Comparison of ENCODE assay signal across 4 fruit fly cellular contexts in genomic region chr2L:15465932-15466331, dm6.
TF ChIP-seq lines count a peak whose summit lies in the region.

No protein-coding gene starts in this region.

- no peak for TF ChIP-seq CTCF in whole organism, embryonic (GFP tag; optimal IDR thresholded peaks at IDR 0.05; lab: Kevin White, UChicago)

TF ChIP-seq in whole organism, embryonic, 481 proteins besides CTCF, POLR2A, EP300 and RAD21 (continues in another document):
- TF ChIP-seq gem (tag; optimal IDR thresholded peaks at IDR 0.05; lab: Kevin White, UChicago), result peak; percentile 37
- no peak for TF ChIP-seq hkb (optimal IDR thresholded peaks at IDR 0.05; lab: Kevin White, UChicago)
- no peak for TF ChIP-seq hkb (GFP tag; IDR thresholded peaks at IDR 0.05; lab: Robert Waterston, UW)
- TF ChIP-seq Lim3 (GFP tag; IDR thresholded peaks at IDR 0.05; lab: Robert Waterston, UW), result no peak
- peak; percentile 9 to 23 for TF ChIP-seq bsh (GFP tag; optimal IDR thresholded peaks at IDR 0.05; lab: Kevin White, UChicago)
- TF ChIP-seq CG11504 (tag; optimal IDR thresholded peaks at IDR 0.05; lab: Kevin White, UChicago), result peak; percentile 1
- TF ChIP-seq CG18262 (tag; optimal IDR thresholded peaks at IDR 0.05; lab: Kevin White, UChicago), result peak; percentile 29
- TF ChIP-seq ranshi (GFP tag; IDR thresholded peaks at IDR 0.05; lab: Robert Waterston, UW), result no peak
- TF ChIP-seq lola (GFP tag; optimal IDR thresholded peaks at IDR 0.05; lab: Kevin White, UChicago), result peak in 1 of 3 experiments; percentile 41
- no peak for TF ChIP-seq wek (GFP tag; optimal IDR thresholded peaks at IDR 0.05; lab: Kevin White, UChicago)
- TF ChIP-seq gsb-n (tag; optimal IDR thresholded peaks at IDR 0.05; lab: Kevin White, UChicago), result peak; percentile 3
- TF ChIP-seq h (optimal IDR thresholded peaks at IDR 0.05; lab: Kevin White, UChicago), result no peak
- TF ChIP-seq row (GFP tag; IDR thresholded peaks at IDR 0.05; lab: Robert Waterston, UW), result 0 out of 3 replicates have a peak, but pooled peaks have one; percentile 8
- TF ChIP-seq prd (optimal IDR thresholded peaks at IDR 0.05; lab: Kevin White, UChicago), result no peak
- TF ChIP-seq prd (GFP tag; IDR thresholded peaks at IDR 0.05; lab: Robert Waterston, UW), result 0 out of 3 replicates have a peak, but pooled peaks have one; percentile 27
- TF ChIP-seq tgo (GFP tag; IDR thresholded peaks at IDR 0.05; lab: Robert Waterston, UW), result no peak
- TF ChIP-seq CG31441 (GFP tag; IDR thresholded peaks at IDR 0.05; lab: Robert Waterston, UW), result no peak
- TF ChIP-seq Trl (optimal IDR thresholded peaks at IDR 0.05; lab: Kevin White, UChicago), result no peak
- TF ChIP-seq Trl (GFP tag; optimal IDR thresholded peaks at IDR 0.05; lab: Kevin White, UChicago), result no peak
- peak; percentile 87 for TF ChIP-seq sens (GFP tag; lab: Kevin White, UChicago)
- peak; percentile 18 for TF ChIP-seq CG2712 (tag; optimal IDR thresholded peaks at IDR 0.05; lab: Kevin White, UChicago)
- TF ChIP-seq Ptx1 (GFP tag; IDR thresholded peaks at IDR 0.05; lab: Robert Waterston, UW), result no peak
- TF ChIP-seq CG15696 (tag; optimal IDR thresholded peaks at IDR 0.05; lab: Kevin White, UChicago), result peak; percentile 15
- TF ChIP-seq Stat92E (GFP tag; optimal IDR thresholded peaks at IDR 0.05; lab: Kevin White, UChicago), result no peak

TF ChIP-seq in whole organism, prepupa, 60 proteins besides CTCF, POLR2A, EP300 and RAD21 (continues in another document):
- TF ChIP-seq CG31627 (GFP tag; optimal IDR thresholded peaks at IDR 0.05; lab: Kevin White, UChicago) (peak; percentile 35), cyc (GFP tag; optimal IDR thresholded peaks at IDR 0.05; lab: Kevin White, UChicago) (no peak), Eip78C (GFP tag; lab: Kevin White, UChicago) (peak; percentile 73), eg (GFP tag; IDR thresholded peaks at IDR 0.05; lab: Robert Waterston, UW) (peak; percentile 72; the same call in 2 of the 3 replicates), CG34406 (GFP tag; optimal IDR thresholded peaks at IDR 0.05; lab: Kevin White, UChicago) (peak; percentile 18), CG7368 (GFP tag; optimal IDR thresholded peaks at IDR 0.05; lab: Kevin White, UChicago) (no peak), svp (GFP tag; lab: Kevin White, UChicago) (peak; percentile 72), vri (GFP tag; optimal IDR thresholded peaks at IDR 0.05; lab: Kevin White, UChicago) (peak; percentile 24), CG32006 (GFP tag; optimal IDR thresholded peaks at IDR 0.05; lab: Kevin White, UChicago) (peak; percentile 76), Met (GFP tag; optimal IDR thresholded peaks at IDR 0.05; lab: Kevin White, UChicago) (peak; percentile 41), Lpt (GFP tag; optimal IDR thresholded peaks at IDR 0.05; lab: Kevin White, UChicago) (peak; percentile 42), CG11762 (GFP tag; optimal IDR thresholded peaks at IDR 0.05; lab: Kevin White, UChicago; ENCODE audit: insufficient read depth) (no peak), CG6163 (GFP tag; IDR thresholded peaks at IDR 0.05; lab: Robert Waterston, UW) (peak; percentile 37; the same call in 2 of the 3 replicates), lz (GFP tag; optimal IDR thresholded peaks at IDR 0.05; lab: Kevin White, UChicago) (peak; percentile 39), dac (GFP tag; optimal IDR thresholded peaks at IDR 0.05; lab: Kevin White, UChicago) (no peak), CG3919 (GFP tag; optimal IDR thresholded peaks at IDR 0.05; lab: Kevin White, UChicago) (peak; percentile 48), CG4318 (GFP tag; optimal IDR thresholded peaks at IDR 0.05; lab: Kevin White, UChicago) (peak; percentile 46), OdsH (GFP tag; optimal IDR thresholded peaks at IDR 0.05; lab: Kevin White, UChicago) (peak; percentile 58), acj6 (GFP tag; optimal IDR thresholded peaks at IDR 0.05; lab: Kevin White, UChicago) (peak; percentile 33), topi (GFP tag; optimal IDR thresholded peaks at IDR 0.05; lab: Kevin White, UChicago) (peak; percentile 39), salr (GFP tag; optimal IDR thresholded peaks at IDR 0.05; lab: Kevin White, UChicago) (peak in 1 of 2 experiments; percentile 53), Eip75B (GFP tag; optimal IDR thresholded peaks at IDR 0.05; lab: Kevin White, UChicago) (peak; percentile 21), CG6276 (GFP tag; optimal IDR thresholded peaks at IDR 0.05; lab: Kevin White, UChicago) (peak; percentile 67)

TF ChIP-seq in whole organism, pupa, 21 proteins besides CTCF, POLR2A, EP300 and RAD21:
- TF ChIP-seq D1 (tag; optimal IDR thresholded peaks at IDR 0.05; lab: Kevin White, UChicago) (no peak), CG13204 (GFP tag; optimal IDR thresholded peaks at IDR 0.05; lab: Kevin White, UChicago) (no peak), Pif1A (GFP tag; optimal IDR thresholded peaks at IDR 0.05; lab: Kevin White, UChicago) (peak; percentile 16), Snoo (tag; optimal IDR thresholded peaks at IDR 0.05; lab: Kevin White, UChicago) (peak; percentile 5), Ets98B (GFP tag; IDR thresholded peaks at IDR 0.05; lab: Robert Waterston, UW) (0 out of 2 replicates have a peak, but pooled peaks have one; percentile 11), gl (tag; optimal IDR thresholded peaks at IDR 0.05; lab: Kevin White, UChicago) (no peak), CG9948 (tag; optimal IDR thresholded peaks at IDR 0.05; lab: Kevin White, UChicago) (peak; percentile 8), CG32121 (GFP tag; IDR thresholded peaks at IDR 0.05; lab: Robert Waterston, UW) (peak; percentile 50; the same call in 1 of the 2 replicates), CG8159 (tag; optimal IDR thresholded peaks at IDR 0.05; lab: Kevin White, UChicago) (no peak), CG8301 (tag; optimal IDR thresholded peaks at IDR 0.05; lab: Kevin White, UChicago) (peak; percentile 66), CG4496 (GFP tag; IDR thresholded peaks at IDR 0.05; lab: Robert Waterston, UW) (peak; percentile 38; the same call in 1 of the 3 replicates), CG12605 (GFP tag; IDR thresholded peaks at IDR 0.05; lab: Robert Waterston, UW) (peak; percentile 52), CG14655 (GFP tag; optimal IDR thresholded peaks at IDR 0.05; lab: Kevin White, UChicago) (peak; percentile 67)

TF ChIP-seq in whole organism, wandering third instar larva, 38 proteins besides CTCF, POLR2A, EP300 and RAD21:
- TF ChIP-seq Dfd (GFP tag; optimal IDR thresholded peaks at IDR 0.05; lab: Kevin White, UChicago), result no peak
- peak; percentile 26 for TF ChIP-seq woc (GFP tag; optimal IDR thresholded peaks at IDR 0.05; lab: Kevin White, UChicago)
- no peak for TF ChIP-seq lola (GFP tag; optimal IDR thresholded peaks at IDR 0.05; lab: Kevin White, UChicago)
- TF ChIP-seq foxo (GFP tag; optimal IDR thresholded peaks at IDR 0.05; lab: Kevin White, UChicago), result peak in 1 of 2 experiments; percentile 56
- TF ChIP-seq HLH106 (tag; optimal IDR thresholded peaks at IDR 0.05; lab: Kevin White, UChicago), result peak; percentile 17
- no peak for TF ChIP-seq Hnf4 (GFP tag; optimal IDR thresholded peaks at IDR 0.05; lab: Kevin White, UChicago)
- TF ChIP-seq br (GFP tag; optimal IDR thresholded peaks at IDR 0.05; lab: Kevin White, UChicago), result no peak
- no peak for TF ChIP-seq Vsx2 (GFP tag; optimal IDR thresholded peaks at IDR 0.05; lab: Kevin White, UChicago; ENCODE audit: partially characterized antibody)
- no peak for TF ChIP-seq dmrt93B (GFP tag; optimal IDR thresholded peaks at IDR 0.05; lab: Kevin White, UChicago)
- peak; percentile 33 for TF ChIP-seq OdsH (GFP tag; optimal IDR thresholded peaks at IDR 0.05; lab: Kevin White, UChicago)
- TF ChIP-seq fru (GFP tag; optimal IDR thresholded peaks at IDR 0.05; lab: Kevin White, UChicago), result peak; percentile 62
- TF ChIP-seq h (GFP tag; optimal IDR thresholded peaks at IDR 0.05; lab: Kevin White, UChicago), result peak; percentile 36
- TF ChIP-seq Sp1 (GFP tag; optimal IDR thresholded peaks at IDR 0.05; lab: Kevin White, UChicago), result peak; percentile 0
- no peak for TF ChIP-seq Dif (GFP tag; optimal IDR thresholded peaks at IDR 0.05; lab: Kevin White, UChicago; ENCODE audit: partially characterized antibody)
- no peak for TF ChIP-seq CrebA (GFP tag; optimal IDR thresholded peaks at IDR 0.05; lab: Kevin White, UChicago; ENCODE audit: borderline replicate concordance)
- TF ChIP-seq Myc (optimal IDR thresholded peaks at IDR 0.05; lab: Kevin White, UChicago), result no peak
- TF ChIP-seq ey (GFP tag; optimal IDR thresholded peaks at IDR 0.05; lab: Kevin White, UChicago), result peak; percentile 24
- TF ChIP-seq rgr (GFP tag; optimal IDR thresholded peaks at IDR 0.05; lab: Kevin White, UChicago), result peak; percentile 36

Comparison
In these comparisons a context has a peak if more than half of its experiments do, and no peak if none do; other contexts are left out.
1. Of the 7 proteins assayed by ChIP-seq in both whole organism, embryonic and whole organism, prepupa: peak only in whole organism, embryonic: none; only in whole organism, prepupa: CG16779, Hr39, Lpt and Sox102F; in both: none; in neither: 3.